Worm (Caenorhabditis elegans) whole organism, L3 larva: Measurements from ENCODE around the gene oatr-1.

Experiments
- R02D3.7 ChIP-seq: fragments of 150-350 bp; optimal IDR thresholded peaks from 2 replicates; lab custom pipeline; 2014; ENCODE audit warnings: missing biosample characterization, missing genetic modification characterization
- nhr-11 ChIP-seq: fragments of 150-350 bp; optimal IDR thresholded peaks from 2 replicates; lab custom pipeline; 2014; ENCODE audit warnings: missing biosample characterization, missing genetic modification characterization
- nhr-12 ChIP-seq: fragments of 150-350 bp; optimal IDR thresholded peaks from 2 replicates; lab custom pipeline; 2014; ENCODE audit warnings: missing biosample characterization, missing genetic modification characterization
- nhr-237 ChIP-seq: fragments of 150-350 bp; optimal IDR thresholded peaks from 2 replicates; lab custom pipeline; 2014; ENCODE audit warnings: missing biosample characterization, missing genetic modification characterization
- pqm-1 ChIP-seq: fragments of 150-350 bp; optimal IDR thresholded peaks from 2 replicates; lab custom pipeline; 2017; ENCODE audit warnings: missing biosample characterization, missing genetic modification characterization, inconsistent platforms
- unc-39 ChIP-seq: sonication (generic microtip); optimal IDR thresholded peaks from 4 replicates; lab custom pipeline; 2017; ENCODE audit warnings: missing biosample characterization, missing genetic modification characterization

DNA sequence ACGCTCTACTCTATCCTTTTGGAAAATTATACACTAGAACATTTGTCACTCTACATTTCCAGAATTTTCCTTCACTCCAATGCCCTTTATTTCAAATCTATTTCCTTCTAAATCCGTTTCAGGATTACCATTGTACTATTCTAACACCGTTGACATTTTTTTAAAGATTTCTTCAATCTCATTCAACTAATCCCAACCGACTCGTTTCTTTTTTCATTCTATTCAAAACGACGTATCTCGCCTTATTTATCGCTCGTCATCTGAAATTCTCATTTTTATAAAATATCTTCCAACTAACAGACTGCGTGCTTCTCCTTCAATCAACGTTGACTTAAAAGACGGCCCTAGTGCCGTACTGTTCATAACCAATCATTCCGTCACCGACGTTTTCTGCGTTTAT is 42.9 kb downstream of the oatr-1 start, which contains the start of gene akap-1:
- no peak for TF ChIP-seq R02D3.7 (tag; lab: Kevin White, UChicago)
- no peak for TF ChIP-seq nhr-11 (tag; lab: Kevin White, UChicago)
- no peak for TF ChIP-seq nhr-237 (tag; lab: Kevin White, UChicago)
- TF ChIP-seq pqm-1 = no peak
- no peak for TF ChIP-seq nhr-12 (tag; lab: Kevin White, UChicago)
- no peak for TF ChIP-seq unc-39 (tag; lab: Kevin White, UChicago)
